Fruit fly (Drosophila melanogaster) whole organism, embryonic: ENCODE results near the gene Gycbeta100B.
A peak's percentile ranks its signal among the peaks of the same experiment; 100 is the strongest.

ENCODE experiments used
- Asciz ChIP-seq: fragments of 200-800 bp; sonication (Bioruptor generic); optimal IDR thresholded peaks from 2 replicates; lab custom pipeline; 2017; ENCODE audit warnings: missing biosample characterization, mild to moderate bottlenecking, missing genetic modification characterization, missing genetic modification reagents
- CG10654 ChIP-seq: fragments of 200-800 bp; sonication (Bioruptor generic); optimal IDR thresholded peaks from 2 replicates; lab custom pipeline; 2016; ENCODE audit warnings: missing biosample characterization, missing genetic modification characterization
- CG11456 ChIP-seq: fragments of 200-800 bp; sonication (Bioruptor generic); IDR thresholded peaks from 3 replicates; pipeline ENCODE4 v1.3.6; 2022; ENCODE audit warnings: missing biosample characterization, missing genetic modification characterization
- CG11723 ChIP-seq: fragments of 200-800 bp; sonication (Bioruptor generic); optimal IDR thresholded peaks from 2 replicates; lab custom pipeline; 2017; ENCODE audit warnings: missing biosample characterization, mild to moderate bottlenecking, missing genetic modification characterization
- CG12236 ChIP-seq: fragments of 200-800 bp; sonication (Bioruptor generic); optimal IDR thresholded peaks from 2 replicates; lab custom pipeline; 2016; ENCODE audit warnings: missing biosample characterization, missing genetic modification characterization
- CG13775 ChIP-seq: fragments of 200-800 bp; sonication (Bioruptor generic); optimal IDR thresholded peaks from 3 replicates; lab custom pipeline; 2017; ENCODE audit warnings: missing biosample characterization, mild to moderate bottlenecking, missing genetic modification characterization
- CG14050 ChIP-seq: fragments of 200-800 bp; sonication (Bioruptor generic); IDR thresholded peaks from 3 replicates; pipeline ENCODE4 v1.3.6; 2022; ENCODE audit warnings: missing biosample characterization, missing genetic modification characterization
- CG17912 ChIP-seq: fragments of 200-800 bp; sonication (Bioruptor generic); optimal IDR thresholded peaks from 2 replicates; lab custom pipeline; 2018; ENCODE audit warnings: missing biosample characterization, mild to moderate bottlenecking, missing genetic modification characterization
- CG18599 ChIP-seq: fragments of 200-800 bp; sonication (Bioruptor generic); optimal IDR thresholded peaks from 3 replicates; lab custom pipeline; 2017; ENCODE audit warnings: missing biosample characterization, missing genetic modification characterization, mild to moderate bottlenecking, moderate library complexity, missing genetic modification reagents
- CG2875 ChIP-seq: fragments of 200-800 bp; sonication (Bioruptor generic); optimal IDR thresholded peaks from 2 replicates; lab custom pipeline; 2017; ENCODE audit warnings: missing biosample characterization, mild to moderate bottlenecking, missing genetic modification characterization, missing genetic modification reagents
- CG34376 ChIP-seq: fragments of 200-800 bp; sonication (Bioruptor generic); optimal IDR thresholded peaks from 2 replicates; lab custom pipeline; 2018; ENCODE audit warnings: missing biosample characterization, mild to moderate bottlenecking, missing genetic modification characterization
- CG3847 ChIP-seq: fragments of 200-800 bp; sonication (Bioruptor generic); IDR thresholded peaks from 2 replicates; pipeline ENCODE4 v1.3.6; 2022; ENCODE audit warnings: missing biosample characterization, missing genetic modification characterization
- CG4424 ChIP-seq: fragments of 200-800 bp; sonication (Bioruptor generic); optimal IDR thresholded peaks from 3 replicates; lab custom pipeline; 2016; ENCODE audit warnings: missing biosample characterization, missing genetic modification characterization
- CG4854 ChIP-seq: fragments of 200-800 bp; sonication (Bioruptor generic); optimal IDR thresholded peaks from 2 replicates; lab custom pipeline; 2016; ENCODE audit warnings: missing biosample characterization, missing genetic modification characterization, inconsistent platforms
- CG7271 ChIP-seq: fragments of 200-800 bp; sonication (Bioruptor generic); optimal IDR thresholded peaks from 2 replicates; lab custom pipeline; 2018; ENCODE audit warnings: missing biosample characterization, mild to moderate bottlenecking, missing genetic modification characterization, moderate library complexity
- CG8944 ChIP-seq: fragments of 200-800 bp; sonication (Bioruptor generic); optimal IDR thresholded peaks from 3 replicates; lab custom pipeline; 2016; ENCODE audit warnings: missing biosample characterization, missing genetic modification characterization
- CrebB ChIP-seq: fragments of 200-800 bp; sonication (Bioruptor generic); optimal IDR thresholded peaks from 3 replicates; lab custom pipeline; 2018; ENCODE audit warnings: missing biosample characterization, mild to moderate bottlenecking, missing genetic modification characterization
- D ChIP-seq, 2 experiments: fragments of 200-800 bp in 1 of 2; fragments of >200 bp in 1 of 2; sonication (Bioruptor generic) in 1 of 2; optimal IDR thresholded peaks; 2 replicates in 1 of 2; 3 replicates in 1 of 2; lab custom pipeline; 2017; ENCODE audit warnings: mild to moderate bottlenecking in 1 of 2, missing biosample characterization in 1 of 2, missing genetic modification characterization in 1 of 2, missing genetic modification reagents in 1 of 2
- D19A ChIP-seq: fragments of 200-800 bp; optimal IDR thresholded peaks from 3 replicates; lab custom pipeline; 2019; ENCODE audit warnings: missing biosample characterization, mild to moderate bottlenecking, missing genetic modification characterization, moderate library complexity
- Ets97D ChIP-seq: fragments of 200-800 bp; sonication (Bioruptor generic); optimal IDR thresholded peaks from 3 replicates; lab custom pipeline; 2016; ENCODE audit warnings: missing biosample characterization, missing genetic modification characterization
- HLH3B ChIP-seq: fragments of 200-800 bp; sonication (Bioruptor generic); IDR thresholded peaks from 2 replicates; pipeline ENCODE4 v1.3.6; 2022; ENCODE audit warnings: missing biosample characterization, missing genetic modification characterization
- HLH4C ChIP-seq: fragments of 200-800 bp; sonication (Bioruptor generic); IDR thresholded peaks from 3 replicates; pipeline ENCODE4 v1.3.6; 2022; ENCODE audit warnings: missing biosample characterization, missing genetic modification characterization; ENCODE audit not compliant: partially characterized antibody
- Lpt ChIP-seq: fragments of >200 bp; optimal IDR thresholded peaks from 2 replicates; lab custom pipeline; 2018; ENCODE audit warnings: missing biosample characterization, missing genetic modification characterization
- MBD-R2 ChIP-seq: fragments of 200-800 bp; sonication (Bioruptor generic); IDR thresholded peaks from 2 replicates; pipeline ENCODE4 v1.3.6; 2022; ENCODE audit warnings: missing biosample characterization, missing genetic modification characterization
- Med ChIP-seq: fragments of 200-800 bp; sonication (Bioruptor generic); peaks from one replicate; lab custom pipeline; 2016; ENCODE audit warnings: missing biosample characterization, missing genetic modification characterization, mild to moderate bottlenecking, inconsistent platforms, moderate library complexity
- Oaz ChIP-seq: fragments of 200-800 bp; sonication (Bioruptor generic); IDR thresholded peaks from 2 replicates; pipeline ENCODE4 v1.3.6; 2022; ENCODE audit warnings: missing biosample characterization, missing genetic modification characterization
- Pdp1 ChIP-seq, 2 experiments: fragments of 200-800 bp; sonication (Bioruptor generic); optimal IDR thresholded peaks; 3 replicates each; lab custom pipeline; 2016; ENCODE audit warnings: missing biosample characterization in 2 of 2, missing genetic modification characterization in 2 of 2, mild to moderate bottlenecking in 1 of 2, moderate library complexity in 1 of 2
- Ptx1 ChIP-seq: fragments of 200-800 bp; sonication (Bioruptor generic); IDR thresholded peaks from 2 replicates; pipeline ENCODE4 v1.3.6; 2022; ENCODE audit warnings: missing biosample characterization, missing genetic modification characterization
- Sin3A ChIP-seq: fragments of >200 bp; optimal IDR thresholded peaks from 2 replicates; lab custom pipeline; 2018
- Sox102F ChIP-seq: fragments of 200-800 bp; sonication (Bioruptor generic); optimal IDR thresholded peaks from 2 replicates; lab custom pipeline; 2018; ENCODE audit warnings: missing biosample characterization, mild to moderate bottlenecking, missing genetic modification characterization, moderate library complexity
- Sry-δ ChIP-seq: fragments of 200-800 bp; sonication (Bioruptor generic); optimal IDR thresholded peaks from 2 replicates; lab custom pipeline; 2016; ENCODE audit warnings: missing biosample characterization, missing genetic modification characterization
- Vsx1 ChIP-seq: fragments of 200-800 bp; sonication (Bioruptor generic); optimal IDR thresholded peaks from 2 replicates; lab custom pipeline; 2017; ENCODE audit warnings: missing biosample characterization, mild to moderate bottlenecking, missing genetic modification characterization, missing genetic modification reagents
- ap ChIP-seq: fragments of 200-800 bp; sonication (Bioruptor generic); IDR thresholded peaks from 2 replicates; pipeline ENCODE4 v1.3.6; 2022; ENCODE audit warnings: missing biosample characterization, missing genetic modification characterization
- bab2 ChIP-seq: fragments of 200-800 bp; sonication (Bioruptor generic); optimal IDR thresholded peaks from 2 replicates; lab custom pipeline; 2016; ENCODE audit warnings: missing biosample characterization, missing genetic modification characterization
- cas ChIP-seq: fragments of 200-800 bp; sonication (Bioruptor generic); IDR thresholded peaks from 2 replicates; pipeline ENCODE4 v1.3.6; 2022; ENCODE audit warnings: missing biosample characterization, missing genetic modification characterization
- chm ChIP-seq: fragments of 200-800 bp; sonication (Bioruptor generic); IDR thresholded peaks from 2 replicates; pipeline ENCODE4 v1.3.6; 2022; ENCODE audit warnings: missing biosample characterization, missing genetic modification characterization
- dmrt11E ChIP-seq: fragments of 200-800 bp; sonication (Bioruptor generic); optimal IDR thresholded peaks from 3 replicates; lab custom pipeline; 2018; ENCODE audit warnings: missing biosample characterization, mild to moderate bottlenecking, missing genetic modification characterization, moderate library complexity
- fd3F ChIP-seq: fragments of 200-800 bp; sonication (Bioruptor generic); optimal IDR thresholded peaks from 2 replicates; lab custom pipeline; 2018; ENCODE audit warnings: missing biosample characterization, mild to moderate bottlenecking, missing genetic modification characterization, moderate library complexity
- gcm ChIP-seq: fragments of 200-800 bp; sonication (Bioruptor generic); optimal IDR thresholded peaks from 2 replicates; lab custom pipeline; 2019; ENCODE audit warnings: missing biosample characterization, mild to moderate bottlenecking, missing genetic modification characterization, moderate library complexity
- jing ChIP-seq: fragments of 200-800 bp; sonication (Bioruptor generic); optimal IDR thresholded peaks from 2 replicates; lab custom pipeline; 2018; ENCODE audit warnings: missing biosample characterization, mild to moderate bottlenecking, missing genetic modification characterization
- nerfin-1 ChIP-seq: fragments of 200-800 bp; sonication (Bioruptor generic); optimal IDR thresholded peaks from 3 replicates; lab custom pipeline; 2019; ENCODE audit warnings: missing biosample characterization, mild to moderate bottlenecking, missing genetic modification characterization, moderate library complexity
- p53 ChIP-seq: fragments of 200-800 bp; sonication (Bioruptor generic); optimal IDR thresholded peaks from 2 replicates; lab custom pipeline; 2016; ENCODE audit warnings: missing biosample characterization, missing genetic modification characterization
- pum ChIP-seq: fragments of 200-800 bp; sonication (Bioruptor generic); optimal IDR thresholded peaks from 2 replicates; lab custom pipeline; 2016; ENCODE audit warnings: missing biosample characterization, missing genetic modification characterization
- stwl ChIP-seq: fragments of 200-800 bp; sonication (Bioruptor generic); optimal IDR thresholded peaks from 3 replicates; lab custom pipeline; 2018; ENCODE audit warnings: missing biosample characterization, mild to moderate bottlenecking, missing genetic modification characterization, moderate library complexity
- sug ChIP-seq: fragments of 200-800 bp; optimal IDR thresholded peaks from 2 replicates; lab custom pipeline; 2019; ENCODE audit warnings: missing biosample characterization, mild to moderate bottlenecking, missing genetic modification characterization, moderate library complexity
- trem ChIP-seq: fragments of 200-800 bp; optimal IDR thresholded peaks from 3 replicates; lab custom pipeline; 2019; ENCODE audit warnings: missing biosample characterization, mild to moderate bottlenecking, missing genetic modification characterization, moderate library complexity
- unpg ChIP-seq: fragments of 200-800 bp; sonication (Bioruptor generic); optimal IDR thresholded peaks from 3 replicates; lab custom pipeline; 2018; ENCODE audit warnings: missing biosample characterization, mild to moderate bottlenecking, missing genetic modification characterization, moderate library complexity
- z ChIP-seq: fragments of 200-800 bp; sonication (Bioruptor generic); IDR thresholded peaks from 3 replicates; pipeline ENCODE4 v1.3.6; 2022; ENCODE audit warnings: missing biosample characterization, missing genetic modification characterization
- zen ChIP-seq: fragments of 200-800 bp; sonication (Bioruptor generic); optimal IDR thresholded peaks from 3 replicates; lab custom pipeline; 2018; ENCODE audit warnings: missing biosample characterization, mild to moderate bottlenecking, missing genetic modification characterization, moderate library complexity
- zfh1 ChIP-seq: fragments of 200-800 bp; sonication (Bioruptor generic); IDR thresholded peaks from 3 replicates; pipeline ENCODE4 v1.3.6; 2022; ENCODE audit warnings: missing biosample characterization, missing genetic modification characterization

Gycbeta100B gene

DNA sequence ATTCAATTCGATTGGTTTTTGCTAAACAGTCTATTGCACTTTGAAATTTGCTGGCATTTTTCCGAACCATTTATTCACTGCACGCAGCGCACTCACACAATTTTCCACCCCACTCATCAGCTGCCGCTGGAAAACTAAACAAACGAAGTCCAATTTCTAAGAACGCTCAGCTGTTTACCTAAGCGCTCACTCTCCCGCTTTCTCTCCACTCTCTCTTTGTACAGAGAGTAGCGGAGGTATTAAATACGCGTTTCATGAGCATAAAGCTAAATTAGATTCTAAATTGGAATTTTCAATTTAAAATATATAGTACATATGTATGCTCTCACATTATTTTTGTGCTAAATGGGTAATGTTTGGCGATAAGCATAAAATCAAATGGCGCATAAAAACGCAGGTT is 34.8 kb downstream of the Gycbeta100B start, which contains the start of gene stops (continued):
- peak; percentile 11 for TF ChIP-seq Vsx1
- TF ChIP-seq CG4424 (GFP tag; lab: Kevin White, UChicago) = peak; percentile 42
- TF ChIP-seq CG7271 (tag; lab: Kevin White, UChicago) = no peak
- no peak for TF ChIP-seq cas
- no peak for TF ChIP-seq D19A
- 0 out of 3 replicates have a peak, but pooled peaks have one; percentile 59 for TF ChIP-seq CG11456 (GFP tag; lab: Robert Waterston, UW)
- no peak for TF ChIP-seq Oaz (GFP tag; lab: Robert Waterston, UW)
- TF ChIP-seq CG34376 (GFP tag; lab: Kevin White, UChicago) = peak; percentile 13
- peak; percentile 10 for TF ChIP-seq bab2 (GFP tag; lab: Kevin White, UChicago)
- peak; percentile 13; the same call in 1 of the 3 replicates for TF ChIP-seq z (GFP tag; lab: Robert Waterston, UW)
- TF ChIP-seq Sin3A (lab: Kevin White, UChicago) = no peak
- TF ChIP-seq Ets97D = peak; percentile 1
- peak; percentile 91 for TF ChIP-seq Med
- no peak for TF ChIP-seq ap (GFP tag; lab: Robert Waterston, UW)
- no peak for TF ChIP-seq fd3F (GFP tag; lab: Kevin White, UChicago)
- no peak for TF ChIP-seq CG3847
- TF ChIP-seq chm (GFP tag; lab: Robert Waterston, UW) = peak; percentile 74
- peak; percentile 55 for TF ChIP-seq CG10654
- no peak for TF ChIP-seq HLH4C
- no peak for TF ChIP-seq Lpt
- peak; percentile 5 for TF ChIP-seq CG18599 (GFP tag; lab: Kevin White, UChicago)
- TF ChIP-seq p53 = peak; percentile 15
- no peak; the same call in 1 of the 2 replicates for TF ChIP-seq MBD-R2 (GFP tag; lab: Robert Waterston, UW)
- TF ChIP-seq CG11723 = peak; percentile 22
- no peak for TF ChIP-seq gcm
- 0 out of 2 replicates have a peak, but pooled peaks have one; percentile 21 for TF ChIP-seq HLH3B (GFP tag; lab: Robert Waterston, UW)
- TF ChIP-seq CG17912 (GFP tag; lab: Kevin White, UChicago) = no peak
- TF ChIP-seq stwl (tag; lab: Kevin White, UChicago) = no peak
- TF ChIP-seq CG2875 = peak; percentile 61
- peak; percentile 6 for TF ChIP-seq CG8944
- no peak for TF ChIP-seq zen
- TF ChIP-seq Pdp1 (GFP tag; optimal IDR thresholded peaks at IDR 0.05; lab: Kevin White, UChicago) = peak in 1 of 2 experiments; percentile 18
- no peak for TF ChIP-seq CG4854 (GFP tag; lab: Kevin White, UChicago)
- peak; percentile 20 for TF ChIP-seq nerfin-1 (tag; lab: Kevin White, UChicago)
- no peak for TF ChIP-seq dmrt11E (tag; lab: Kevin White, UChicago)
- no peak for TF ChIP-seq CG13775
- TF ChIP-seq Sox102F (GFP tag; lab: Kevin White, UChicago) = peak; percentile 15
- TF ChIP-seq unpg (GFP tag; lab: Kevin White, UChicago) = peak; percentile 34
- no peak for TF ChIP-seq trem (tag; lab: Kevin White, UChicago)
- no peak for TF ChIP-seq CrebB
- 0 out of 3 replicates have a peak, but pooled peaks have one; percentile 56 for TF ChIP-seq zfh1 (GFP tag; lab: Robert Waterston, UW)
- TF ChIP-seq jing = no peak
- TF ChIP-seq Ptx1 (GFP tag; lab: Robert Waterston, UW) = no peak
- TF ChIP-seq CG14050 (GFP tag; lab: Robert Waterston, UW) = 0 out of 3 replicates have a peak, but pooled peaks have one; percentile 19
- TF ChIP-seq CG12236 (GFP tag; lab: Kevin White, UChicago) = peak; percentile 40
- no peak for TF ChIP-seq pum (GFP tag; lab: Kevin White, UChicago)
- TF ChIP-seq Sry-δ (GFP tag; lab: Kevin White, UChicago) = no peak
- no peak for TF ChIP-seq sug
- TF ChIP-seq D (optimal IDR thresholded peaks at IDR 0.05; lab: Kevin White, UChicago) = no peak
- TF ChIP-seq D (GFP tag; optimal IDR thresholded peaks at IDR 0.05; lab: Kevin White, UChicago) = peak; percentile 19
- TF ChIP-seq Asciz = peak; percentile 69
